Worm (Caenorhabditis elegans): ENCODE results near the gene vhp-1.

DNA sequence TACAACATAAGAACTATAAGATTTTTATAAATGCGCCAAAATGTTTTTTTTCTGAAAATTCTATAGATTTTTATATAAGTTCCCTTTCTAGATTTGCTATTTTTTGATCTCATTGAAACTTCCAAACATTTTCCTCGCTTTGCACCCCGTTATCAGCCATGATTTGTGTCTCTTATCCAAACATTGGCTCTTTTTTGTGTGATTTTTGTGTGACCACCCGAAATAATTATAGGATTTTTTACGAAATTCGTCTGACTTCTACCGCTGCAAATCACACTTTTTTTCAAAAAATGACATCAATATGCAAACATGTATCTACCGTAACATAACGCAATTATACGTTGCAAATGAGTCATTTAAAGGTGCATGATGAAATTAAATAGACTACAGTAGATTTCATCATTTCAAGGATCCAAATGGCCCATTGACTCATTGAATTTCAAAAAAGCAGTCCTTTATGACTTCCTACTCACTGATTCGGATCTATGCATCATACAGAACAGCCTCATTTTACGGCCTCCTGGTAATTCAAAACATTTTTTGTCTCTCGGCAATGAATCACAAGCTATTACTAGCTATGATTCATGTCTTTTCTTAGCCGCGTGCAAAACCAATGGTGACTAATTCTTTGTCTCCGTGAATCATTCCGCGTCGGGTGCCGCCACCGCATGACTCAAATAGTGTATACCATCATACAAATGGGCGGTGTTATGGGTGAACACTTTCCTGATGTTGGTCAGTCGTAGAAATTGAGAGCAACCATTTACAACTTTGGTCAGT, 9.5 kb downstream of the vhp-1 start:
- no peak for TF ChIP-seq hmbx-1 (tag; optimal IDR thresholded peaks at IDR 0.05)
- TF ChIP-seq ama-1 (optimal IDR thresholded peaks at IDR 0.05): no peak
- TF ChIP-seq sea-1 (GFP tag; conservative IDR thresholded peaks at IDR 0.05): no peak

All from whole organism, early embryonic.